Worm (Caenorhabditis elegans) whole organism, L2 larva: Measurements from ENCODE around the gene Y54F10AM.6.

Experiments used
- ama-1 ChIP-seq: fragments of 150-350 bp; optimal IDR thresholded peaks from 2 replicates; lab custom pipeline; 2018; ENCODE audit warnings: inconsistent platforms
- ztf-11 ChIP-seq: sonication (generic microtip); optimal IDR thresholded peaks from 2 replicates; lab custom pipeline; 2017; ENCODE audit warnings: missing biosample characterization, missing genetic modification characterization

DNA sequence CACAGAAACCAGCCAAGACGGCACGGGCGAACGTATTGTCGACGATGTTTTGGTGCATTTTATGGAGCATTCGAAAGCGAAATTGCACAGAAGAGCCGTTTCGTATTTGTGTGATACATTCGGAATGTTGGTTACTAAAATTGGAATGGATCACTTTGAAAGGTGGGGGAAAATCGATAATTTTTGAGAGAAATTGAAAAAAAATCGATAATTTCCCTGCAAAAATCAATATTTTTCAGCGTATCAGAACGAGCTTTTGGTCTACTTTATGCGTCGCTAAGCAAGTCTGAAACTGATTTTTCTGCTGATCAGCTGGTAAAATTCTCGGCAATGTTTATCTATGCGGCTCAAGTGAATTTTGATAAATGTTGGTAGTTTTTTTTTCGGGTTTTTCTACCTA lies 25.9 kb upstream of the Y54F10AM.6 start:
- TF ChIP-seq ztf-11 (tag; lab: Kevin White, UChicago) (no peak), ama-1 (lab: Kevin White, UChicago) (no peak)
